Worm (Caenorhabditis elegans): ENCODE measurements around the gene osm-7.

- TF ChIP-seq K12H6.12 (tag; optimal IDR thresholded peaks at IDR 0.05), result no peak
- no peak for TF ChIP-seq T26A5.8 (tag; optimal IDR thresholded peaks at IDR 0.05)
- TF ChIP-seq lin-26 (GFP tag; IDR thresholded peaks at IDR 0.05), result no peak
- no peak for TF ChIP-seq cebp-2 (GFP tag; IDR thresholded peaks at IDR 0.05)
- TF ChIP-seq madf-3 (GFP tag; IDR thresholded peaks at IDR 0.05), result no peak
- TF ChIP-seq attf-3 (GFP tag; conservative IDR thresholded peaks at IDR 0.05), result no peak
- no peak for TF ChIP-seq xnd-1 (tag; optimal IDR thresholded peaks at IDR 0.05)
- no peak for TF ChIP-seq C17E4.6 (GFP tag; IDR thresholded peaks at IDR 0.05)
- no peak for TF ChIP-seq let-607 (tag; optimal IDR thresholded peaks at IDR 0.05)
- TF ChIP-seq ztf-28 (GFP tag; IDR thresholded peaks at IDR 0.05), result no peak
- no peak for TF ChIP-seq aptf-2 (GFP tag; conservative IDR thresholded peaks at IDR 0.05)
- TF ChIP-seq hrde-1 (tag; optimal IDR thresholded peaks at IDR 0.05; ENCODE audit: borderline replicate concordance), result no peak
Observed at ce11 chrIII:13542458-13542857, 33.5 kb upstream of the osm-7 start.
